Worm (Caenorhabditis elegans): ENCODE results near the gene tat-1.
A peak's percentile ranks its signal among the peaks of the same experiment; 100 is the strongest.

The tat-1 gene

ce11 chrIII:12456801-12457647, 35.5 kb upstream of the tat-1 start, which contains the start of the genes scav-3 and Y49E10.21:
Gene scav-3, minus strand, starts transcription at chrIII:12456850.
Gene Y49E10.21, plus strand, starts transcription at chrIII:12457597.
- peak; percentile 56; the same call in 1 of the 2 replicates for TF ChIP-seq mcd-1 (GFP tag; IDR thresholded peaks at IDR 0.05)
- TF ChIP-seq F22D6.2 (tag; optimal IDR thresholded peaks at IDR 0.05), result no peak
- TF ChIP-seq F49E8.2 (tag; optimal IDR thresholded peaks at IDR 0.05; ENCODE audit: insufficient read depth), result no peak
- no peak for TF ChIP-seq dpff-1 (tag; optimal IDR thresholded peaks at IDR 0.05)
- TF ChIP-seq lsy-27 (tag; optimal IDR thresholded peaks at IDR 0.05; ENCODE audit: borderline replicate concordance, insufficient read depth), result no peak
- TF ChIP-seq cebp-1 (GFP tag; IDR thresholded peaks at IDR 0.05), result no peak
- peak; percentile 51 for TF ChIP-seq cebp-1 (tag; optimal IDR thresholded peaks at IDR 0.05)
- TF ChIP-seq F55B11.4 (tag; optimal IDR thresholded peaks at IDR 0.05; ENCODE audit: borderline replicate concordance, insufficient read depth), result no peak
- no peak for TF ChIP-seq egrh-3 (GFP tag; IDR thresholded peaks at IDR 0.05)
- TF ChIP-seq pbrm-1 (GFP tag; IDR thresholded peaks at IDR 0.05), result 0 out of 2 replicates have a peak, but pooled peaks have one; percentile 11
- no peak for TF ChIP-seq rec-8 (tag; optimal IDR thresholded peaks at IDR 0.05)
- peak; percentile 99 for TF ChIP-seq lsl-1 (GFP tag; optimal IDR thresholded peaks at IDR 0.05)
- no peak for TF ChIP-seq nhr-120 (GFP tag; IDR thresholded peaks at IDR 0.05)
- TF ChIP-seq snpc-4 (GFP tag; optimal IDR thresholded peaks at IDR 0.05), result no peak
- TF ChIP-seq snpc-4 (tag; optimal IDR thresholded peaks at IDR 0.05), result no peak
- no peak for TF ChIP-seq rpc-1 (optimal IDR thresholded peaks at IDR 0.05)
- TF ChIP-seq rpc-1 (tag; optimal IDR thresholded peaks at IDR 0.05), result no peak
- no peak for TF ChIP-seq ceh-79 (tag; optimal IDR thresholded peaks at IDR 0.05)
- no peak for TF ChIP-seq F10E7.11 (tag; optimal IDR thresholded peaks at IDR 0.05)
- TF ChIP-seq T26A5.8 (tag; optimal IDR thresholded peaks at IDR 0.05), result no peak
- TF ChIP-seq nhr-80 (tag; optimal IDR thresholded peaks at IDR 0.05), result peak; percentile 67
- no peak for TF ChIP-seq mes-4 (tag; optimal IDR thresholded peaks at IDR 0.05)
- no peak for TF ChIP-seq C06A6.2 (GFP tag; conservative IDR thresholded peaks at IDR 0.05)
- no peak for TF ChIP-seq let-526 (GFP tag; IDR thresholded peaks at IDR 0.05)
- peak; percentile 61 for TF ChIP-seq efl-1 (GFP tag; optimal IDR thresholded peaks at IDR 0.05)
- TF ChIP-seq pha-4 (tag; optimal IDR thresholded peaks at IDR 0.05), result no peak
- TF ChIP-seq tlf-1 (GFP tag; optimal IDR thresholded peaks at IDR 0.05), result peak; percentile 11
- peak; percentile 57; the same call in 1 of the 2 replicates for TF ChIP-seq D2030.7 (GFP tag; IDR thresholded peaks at IDR 0.05)
- TF ChIP-seq ekl-4 (GFP tag; IDR thresholded peaks at IDR 0.05), result no peak
- TF ChIP-seq ama-1 (optimal IDR thresholded peaks at IDR 0.05), result no peak
- TF ChIP-seq ama-1 (GFP tag; optimal IDR thresholded peaks at IDR 0.05), result no peak
- no peak for TF ChIP-seq unc-62 (GFP tag; optimal IDR thresholded peaks at IDR 0.05)
- TF ChIP-seq athp-1 (tag; optimal IDR thresholded peaks at IDR 0.05), result peak; percentile 24
- no peak for TF ChIP-seq C17E4.6 (GFP tag; IDR thresholded peaks at IDR 0.05)
- TF ChIP-seq T07F8.4 (tag; optimal IDR thresholded peaks at IDR 0.05), result no peak
- peak; percentile 67; the same call in 1 of the 2 replicates for TF ChIP-seq ceh-91 (GFP tag; IDR thresholded peaks at IDR 0.05)
- TF ChIP-seq bed-1 (GFP tag; IDR thresholded peaks at IDR 0.05), result no peak
- TF ChIP-seq let-607 (tag; optimal IDR thresholded peaks at IDR 0.05), result no peak
- TF ChIP-seq hmg-20 (GFP tag; IDR thresholded peaks at IDR 0.05), result no peak
- no peak for TF ChIP-seq Y67H2A.10 (GFP tag; conservative IDR thresholded peaks at IDR 0.05)
- peak; percentile 59 for TF ChIP-seq lin-54 (GFP tag; optimal IDR thresholded peaks at IDR 0.05)
- TF ChIP-seq F39B2.1 (GFP tag; IDR thresholded peaks at IDR 0.05), result no peak
- no peak for TF ChIP-seq tbx-9 (tag; optimal IDR thresholded peaks at IDR 0.05; ENCODE audit: borderline replicate concordance)
- no peak for TF ChIP-seq ets-4 (GFP tag; optimal IDR thresholded peaks at IDR 0.05)
- no peak for TF ChIP-seq snpc-1.1 (tag; optimal IDR thresholded peaks at IDR 0.05; ENCODE audit: insufficient read depth)
- TF ChIP-seq gei-17 (GFP tag; optimal IDR thresholded peaks at IDR 0.05), result no peak
- TF ChIP-seq him-1 (tag; optimal IDR thresholded peaks at IDR 0.05), result peak; percentile 47
- no peak for TF ChIP-seq K12H6.12 (tag; optimal IDR thresholded peaks at IDR 0.05)

All from whole organism, young adult.